Fruit fly (Drosophila melanogaster) whole organism: ENCODE data around the gene MED20.

Experiments
- CG8478 ChIP-seq: fragments of >200 bp; optimal IDR thresholded peaks from 2 replicates; lab custom pipeline; 2018; ENCODE audit warnings: inconsistent platforms
- Dll ChIP-seq: fragments of >200 bp; optimal IDR thresholded peaks from 2 replicates; lab custom pipeline; 2017
- EcR ChIP-seq, 2 experiments: fragments of >200 bp; optimal IDR thresholded peaks; 2 replicates each; lab custom pipeline; 2017; ENCODE audit warnings: missing biosample characterization in 2 of 2, missing genetic modification characterization in 2 of 2, missing genetic modification reagents in 2 of 2
- pan ChIP-seq: fragments of >200 bp; optimal IDR thresholded peaks from 2 replicates; lab custom pipeline; 2017
- psq ChIP-seq: fragments of >200 bp; optimal IDR thresholded peaks from 2 replicates; lab custom pipeline; 2017
- usp ChIP-seq: fragments of >200 bp; optimal IDR thresholded peaks from 2 replicates; lab custom pipeline; 2017; ENCODE audit warnings: missing biosample characterization, missing genetic modification characterization, mixed read lengths

Gene MED20

DNA sequence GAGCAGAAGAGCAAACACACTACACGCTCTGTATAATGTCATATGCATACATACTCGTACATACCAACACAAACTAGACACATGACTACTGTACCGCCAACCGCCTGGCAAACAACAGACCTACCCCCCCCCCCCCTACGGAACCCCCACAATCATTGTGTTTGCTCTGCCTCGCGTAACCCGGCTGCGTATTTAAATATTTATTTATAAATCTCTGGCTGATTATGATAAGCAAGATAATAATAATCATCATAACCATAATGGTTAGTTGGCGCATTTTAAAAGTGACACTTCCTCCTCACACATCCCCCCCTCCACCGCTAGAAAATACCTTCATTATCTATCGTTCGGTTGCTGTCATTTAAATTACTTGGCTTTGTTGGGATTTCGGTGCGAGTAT, 24.8 kb upstream of the MED20 start:
- TF ChIP-seq EcR (GFP tag; optimal IDR thresholded peaks at IDR 0.05; lab: Kevin White, UChicago) (no peak), pan (no peak), psq (lab: Kevin White, UChicago) (no peak), usp (GFP tag; lab: Kevin White, UChicago) (no peak), Dll (lab: Kevin White, UChicago) (no peak), CG8478 (lab: Kevin White, UChicago) (no peak)

DNA sequence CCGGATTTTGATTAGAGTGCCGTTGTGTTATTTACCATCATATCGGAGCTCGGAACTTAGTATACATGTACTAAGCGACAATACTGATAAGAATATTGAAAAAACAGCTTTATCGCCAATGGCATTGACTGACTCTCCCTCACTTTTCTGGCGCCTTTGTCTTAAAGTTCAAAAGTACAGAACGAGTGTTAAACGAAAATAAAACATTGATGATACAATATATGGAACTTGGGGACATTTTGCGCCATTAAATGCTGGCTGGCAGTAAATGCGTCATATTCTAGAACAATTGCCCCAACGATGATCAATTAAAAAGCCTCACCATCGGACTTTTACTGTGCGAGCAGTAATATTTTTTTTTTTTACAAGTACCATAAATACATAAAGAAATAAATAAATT, 22.5 kb upstream of the MED20 start:
- TF ChIP-seq pan: no peak

DNA sequence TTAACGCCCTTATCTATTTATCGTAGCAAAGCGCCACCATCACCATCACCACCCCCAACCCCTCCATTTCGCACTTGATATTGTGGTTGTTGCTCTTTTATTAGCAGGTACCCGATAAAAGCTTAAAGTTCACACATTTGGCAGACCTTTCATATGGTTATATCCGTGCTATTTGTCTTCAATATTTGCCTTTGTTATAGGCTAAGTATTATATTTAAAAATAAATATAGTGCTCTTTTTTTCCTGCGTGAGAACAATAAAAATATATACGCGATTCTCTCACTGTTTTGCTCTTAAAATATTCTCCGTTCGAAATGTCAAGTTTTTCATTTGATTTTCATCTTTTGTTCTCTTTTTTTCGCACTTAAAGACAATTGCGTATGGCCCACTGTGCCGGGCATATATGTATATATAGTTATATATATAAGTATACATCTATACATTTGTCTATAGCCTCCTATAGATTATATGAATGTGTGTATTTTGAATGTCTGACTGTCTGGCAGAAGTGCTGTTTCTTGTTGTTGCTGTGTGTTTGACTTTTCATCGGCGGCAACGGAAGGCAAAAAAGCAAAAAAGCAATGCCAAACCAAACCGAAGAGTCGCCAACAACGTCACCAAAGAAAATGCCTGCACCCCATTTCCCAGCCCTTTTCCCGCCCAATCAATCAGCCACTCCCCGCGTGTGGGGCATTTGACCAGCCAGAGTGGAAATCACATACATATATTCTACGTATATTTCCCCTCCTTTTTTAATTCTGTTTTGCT, 21.6 kb upstream of the MED20 start:
- TF ChIP-seq Dll (lab: Kevin White, UChicago): no peak
- TF ChIP-seq psq (lab: Kevin White, UChicago): no peak
- TF ChIP-seq pan: no peak

DNA sequence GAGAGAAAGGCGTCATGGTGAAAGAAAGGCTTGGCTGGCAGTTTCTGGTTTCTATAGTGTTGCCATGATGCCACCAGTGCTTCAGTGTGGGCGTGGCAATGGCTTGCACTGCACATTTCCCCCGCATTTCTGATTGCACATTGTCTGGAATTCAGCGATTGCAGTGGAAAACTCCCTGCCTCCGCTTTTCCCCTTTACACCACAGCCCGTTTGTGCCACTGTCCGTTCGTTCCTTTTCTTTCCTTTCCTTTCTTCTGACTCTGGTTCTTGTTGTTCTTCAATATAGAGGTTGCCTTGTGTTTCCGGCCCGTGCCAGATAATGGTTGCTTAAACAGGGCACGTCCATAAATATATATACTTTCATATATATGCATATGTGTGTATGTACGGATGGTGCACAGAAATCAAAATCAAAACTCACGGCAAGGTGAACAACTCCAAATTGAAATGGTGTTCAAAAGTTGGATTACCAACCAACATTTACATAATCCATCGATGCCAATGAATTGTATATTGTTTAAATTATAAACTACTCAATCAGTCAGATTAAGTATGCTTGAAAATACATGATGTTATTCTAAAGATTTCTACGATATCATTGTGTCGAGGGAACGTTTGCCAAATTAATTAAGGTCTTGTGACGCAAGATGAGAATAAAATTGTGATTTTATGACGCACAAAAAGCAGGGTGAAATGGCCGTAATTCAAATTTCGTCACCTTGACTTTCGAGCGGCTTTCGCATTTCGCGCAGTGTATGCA, 20.7 kb upstream of the MED20 start:
- TF ChIP-seq Dll (lab: Kevin White, UChicago) (no peak), EcR (GFP tag; optimal IDR thresholded peaks at IDR 0.05; lab: Kevin White, UChicago) (no peak), CG8478 (lab: Kevin White, UChicago) (no peak), psq (lab: Kevin White, UChicago) (no peak), usp (GFP tag; lab: Kevin White, UChicago) (no peak), pan (no peak)

- TF ChIP-seq psq (lab: Kevin White, UChicago) (no peak), pan (no peak), Dll (lab: Kevin White, UChicago) (no peak), usp (GFP tag; lab: Kevin White, UChicago) (no peak)
Measured at dm6 chr2L:8091908-8092307, 19.3 kb upstream of the MED20 start.

dm6 chr2L:8091429-8091828, 18.8 kb upstream of the MED20 start:
- TF ChIP-seq usp (GFP tag; lab: Kevin White, UChicago) (no peak), CG8478 (lab: Kevin White, UChicago) (no peak), Dll (lab: Kevin White, UChicago) (no peak), psq (lab: Kevin White, UChicago) (no peak), EcR (GFP tag; optimal IDR thresholded peaks at IDR 0.05; lab: Kevin White, UChicago) (no peak), pan (no peak)

DNA sequence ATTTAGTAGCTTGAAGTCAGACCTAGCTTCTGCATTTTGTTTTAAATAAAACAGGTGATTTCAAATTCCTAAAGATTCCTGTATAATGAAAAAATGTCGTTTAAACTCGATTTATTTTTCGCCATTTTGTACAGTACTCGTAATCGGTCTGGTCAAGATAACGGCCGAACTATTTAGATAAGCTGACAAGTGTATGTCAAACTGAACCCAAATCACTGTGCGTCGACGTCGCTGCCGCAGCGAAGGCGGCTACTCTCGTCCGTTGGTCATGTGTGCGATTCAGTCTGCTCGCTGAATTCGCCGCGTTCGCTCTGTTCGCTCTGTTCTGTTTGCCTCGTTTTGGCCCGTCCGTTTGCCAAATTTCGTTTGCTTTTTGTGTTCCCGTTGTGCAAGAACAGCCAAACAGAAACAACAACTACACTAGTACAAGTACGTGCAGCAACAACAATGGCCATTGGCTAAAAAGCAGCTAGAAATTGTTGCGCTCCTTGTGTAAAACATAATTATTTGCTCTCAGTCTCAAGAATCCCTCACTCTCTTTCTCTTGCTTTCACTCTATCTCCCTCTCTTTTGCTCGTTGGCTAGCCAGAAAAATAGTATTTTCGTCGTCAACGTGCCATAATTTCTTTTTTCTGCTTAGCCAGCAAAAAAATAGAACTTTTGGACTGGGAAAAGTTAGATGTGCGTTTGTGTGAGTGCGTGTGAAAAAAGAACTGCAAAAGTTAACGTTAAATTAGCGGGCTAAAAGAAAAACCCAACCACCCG, 15.6 kb upstream of the MED20 start:
- TF ChIP-seq usp (GFP tag; lab: Kevin White, UChicago) (no peak), EcR (GFP tag; optimal IDR thresholded peaks at IDR 0.05; lab: Kevin White, UChicago) (no peak), Dll (lab: Kevin White, UChicago) (no peak), CG8478 (lab: Kevin White, UChicago) (no peak)

DNA sequence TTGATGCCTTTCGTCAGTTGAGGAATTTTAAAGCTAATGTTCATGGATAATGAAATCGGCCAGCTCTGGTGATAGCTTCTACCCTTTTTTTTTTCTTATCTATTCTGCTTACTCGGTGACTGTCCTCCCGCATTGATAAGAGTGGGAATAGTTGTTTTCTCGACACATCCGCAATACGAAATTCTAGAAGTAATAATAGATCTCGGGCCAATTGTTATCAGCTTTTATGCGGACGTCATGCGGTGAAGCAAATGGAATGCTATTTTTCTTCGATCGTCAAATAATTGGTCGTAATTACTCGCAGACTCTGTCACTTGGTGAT, 14.8 kb upstream of the MED20 start:
- no peak for TF ChIP-seq psq (lab: Kevin White, UChicago)
- no peak for TF ChIP-seq usp (GFP tag; lab: Kevin White, UChicago)
- TF ChIP-seq EcR (GFP tag; optimal IDR thresholded peaks at IDR 0.05; lab: Kevin White, UChicago): no peak
- no peak for TF ChIP-seq CG8478 (lab: Kevin White, UChicago)
- no peak for TF ChIP-seq pan
- TF ChIP-seq Dll (lab: Kevin White, UChicago): no peak

DNA sequence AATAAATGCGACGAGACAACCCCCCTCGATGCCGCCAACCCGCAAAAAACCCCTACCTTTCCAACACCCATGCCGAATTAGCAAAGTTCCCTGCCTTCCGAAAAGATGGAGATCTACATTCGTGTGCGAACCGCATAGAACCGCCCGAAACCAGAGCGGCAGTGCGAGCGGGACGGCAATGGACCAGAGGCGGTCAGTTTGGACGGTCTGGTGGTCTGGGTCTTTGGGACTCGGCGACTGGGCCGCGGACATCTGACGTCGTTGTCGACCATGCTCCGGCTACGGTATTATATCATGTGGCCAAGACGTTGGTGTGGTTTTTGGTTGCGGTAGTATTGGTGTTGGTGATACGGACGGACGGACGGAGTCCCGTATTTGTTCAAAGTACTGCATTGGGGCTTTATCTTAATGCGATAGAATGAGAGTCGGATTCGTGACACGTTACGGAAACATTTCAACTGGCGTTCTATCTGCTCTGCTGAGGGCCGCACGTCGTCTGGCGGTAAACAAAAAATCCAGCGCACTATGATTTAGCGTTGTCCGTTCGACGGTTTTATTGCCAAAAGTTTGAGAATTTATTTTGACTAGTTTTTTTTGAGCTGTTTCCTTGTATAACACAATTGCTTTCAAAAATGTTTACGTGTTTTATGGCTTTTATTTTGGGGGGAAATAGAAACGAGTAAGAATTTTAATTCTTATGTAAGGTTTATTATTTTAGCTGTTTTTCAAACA, 14.3 kb upstream of the MED20 start:
- TF ChIP-seq psq (lab: Kevin White, UChicago) (no peak), EcR (GFP tag; optimal IDR thresholded peaks at IDR 0.05; lab: Kevin White, UChicago) (no peak), Dll (lab: Kevin White, UChicago) (no peak)

DNA sequence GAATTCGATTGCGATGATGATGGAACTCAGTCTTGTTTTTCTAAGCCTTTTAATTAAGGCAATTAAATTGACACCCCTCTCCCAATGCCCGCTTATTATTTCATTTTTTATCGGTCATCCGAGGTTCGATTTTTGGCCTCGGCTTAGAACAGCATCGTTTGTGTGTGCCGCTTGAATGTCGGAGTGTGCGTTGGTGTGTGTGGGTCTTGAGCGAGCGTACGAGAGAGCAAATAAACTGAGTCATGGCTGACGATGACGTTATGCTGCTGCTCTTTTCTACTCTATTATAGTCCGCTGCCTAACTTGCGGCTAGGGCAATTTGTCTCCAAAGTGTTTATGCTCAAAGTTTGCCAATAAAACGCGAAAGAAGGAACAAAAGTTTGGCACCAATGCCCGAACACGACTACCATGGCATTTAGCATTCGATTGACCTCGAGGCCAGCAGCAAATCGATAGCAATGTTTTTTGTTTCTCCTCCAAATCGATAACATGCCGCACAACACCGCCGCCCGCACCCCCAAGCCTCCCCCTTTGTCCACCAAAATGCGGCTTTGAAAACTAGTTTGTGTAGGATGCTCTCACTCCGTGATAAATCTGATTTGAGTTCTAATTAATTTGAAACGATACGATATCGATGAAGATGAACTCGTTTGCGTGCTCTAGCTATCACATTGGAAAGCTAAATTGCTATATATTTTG, 13.0 kb upstream of the MED20 start:
- TF ChIP-seq Dll (lab: Kevin White, UChicago): no peak
- no peak for TF ChIP-seq CG8478 (lab: Kevin White, UChicago)
- TF ChIP-seq pan: no peak
- no peak for TF ChIP-seq EcR (GFP tag; optimal IDR thresholded peaks at IDR 0.05; lab: Kevin White, UChicago)
